Worm (Caenorhabditis elegans): ENCODE data around the gene srz-47.

- TF ChIP-seq pqm-1 (tag; optimal IDR thresholded peaks at IDR 0.05): no peak
- TF ChIP-seq ama-1 (optimal IDR thresholded peaks at IDR 0.05): no peak
- TF ChIP-seq unc-86 (tag; optimal IDR thresholded peaks at IDR 0.05): no peak
- TF ChIP-seq fkh-10 (GFP tag; optimal IDR thresholded peaks at IDR 0.05): no peak
- TF ChIP-seq C38D4.7 (GFP tag; optimal IDR thresholded peaks at IDR 0.05): no peak
- no peak for TF ChIP-seq gmeb-2 (tag; optimal IDR thresholded peaks at IDR 0.05)
- no peak for TF ChIP-seq nhr-11 (tag; optimal IDR thresholded peaks at IDR 0.05)
- TF ChIP-seq F13H6.1 (tag; optimal IDR thresholded peaks at IDR 0.05): no peak
- no peak for TF ChIP-seq ztf-16 (tag; optimal IDR thresholded peaks at IDR 0.05)
Measured at ce11 chrV:17211989-17212731, 20.0 kb upstream of the srz-47 start, which contains the start of gene srh-236.
